Fruit fly (Drosophila melanogaster): ENCODE measurements around the gene Pdha.
A peak's percentile ranks its signal among the peaks of the same experiment; 100 is the strongest.

Pdha gene

dm6 chrX:4679813-4680381 lies 22.2 kb upstream of the Pdha start (continued):
- peak; percentile 43 for TF ChIP-seq Hmx (GFP tag; optimal IDR thresholded peaks at IDR 0.05)
- peak; percentile 72 for TF ChIP-seq CG32532 (GFP tag; IDR thresholded peaks at IDR 0.05)
- no peak for TF ChIP-seq CG4854 (GFP tag; optimal IDR thresholded peaks at IDR 0.05)
- peak; percentile 52; the same call in 2 of the 3 replicates for TF ChIP-seq CG34422 (GFP tag; IDR thresholded peaks at IDR 0.05)
- peak; percentile 51; the same call in 1 of the 2 replicates for TF ChIP-seq CG9932 (GFP tag; IDR thresholded peaks at IDR 0.05)
- TF ChIP-seq mam (GFP tag; optimal IDR thresholded peaks at IDR 0.05): peak; percentile 55
- peak; percentile 20 for TF ChIP-seq vfl (GFP tag; optimal IDR thresholded peaks at IDR 0.05)
- peak; percentile 20 for TF ChIP-seq Sry-δ (GFP tag; optimal IDR thresholded peaks at IDR 0.05)
- no peak for TF ChIP-seq gfzf (GFP tag; optimal IDR thresholded peaks at IDR 0.05)
- TF ChIP-seq CG7271 (tag; optimal IDR thresholded peaks at IDR 0.05): no peak
- peak; percentile 90 for TF ChIP-seq zf30C (GFP tag; optimal IDR thresholded peaks at IDR 0.05)
- peak; percentile 50 for TF ChIP-seq CG3281 (GFP tag; optimal IDR thresholded peaks at IDR 0.05)
- peak; percentile 57; the same call in 2 of the 3 replicates for TF ChIP-seq B-H1 (GFP tag; IDR thresholded peaks at IDR 0.05)
- no peak for TF ChIP-seq mld (GFP tag; IDR thresholded peaks at IDR 0.05; ENCODE audit: partially characterized antibody)
- peak; percentile 36 for TF ChIP-seq Side (GFP tag; optimal IDR thresholded peaks at IDR 0.05)
- peak; percentile 3 for TF ChIP-seq gcm (GFP tag; optimal IDR thresholded peaks at IDR 0.05)
- peak; percentile 18 for TF ChIP-seq CG15514 (GFP tag; optimal IDR thresholded peaks at IDR 0.05)
- peak; percentile 36 for TF ChIP-seq Ssrp (tag; optimal IDR thresholded peaks at IDR 0.05)
- TF ChIP-seq row (GFP tag; IDR thresholded peaks at IDR 0.05): peak; percentile 71; the same call in 2 of the 3 replicates
- peak; percentile 69 for TF ChIP-seq CG17328 (GFP tag; IDR thresholded peaks at IDR 0.05)
- TF ChIP-seq CG11247 (GFP tag; IDR thresholded peaks at IDR 0.05): no peak
- no peak for TF ChIP-seq CG13287 (GFP tag; IDR thresholded peaks at IDR 0.05; ENCODE audit: partially characterized antibody)
- TF ChIP-seq CG8359 (GFP tag; optimal IDR thresholded peaks at IDR 0.05; ENCODE audit: borderline replicate concordance): no peak
- TF ChIP-seq bigmax (GFP tag; optimal IDR thresholded peaks at IDR 0.05): no peak
- peak; percentile 9 for TF ChIP-seq disco-r (GFP tag; optimal IDR thresholded peaks at IDR 0.05)
- peak; percentile 37 for TF ChIP-seq D19B (GFP tag; optimal IDR thresholded peaks at IDR 0.05)
- peak; percentile 73 for TF ChIP-seq Myb (GFP tag; optimal IDR thresholded peaks at IDR 0.05)
- 0 out of 2 replicates have a peak, but pooled peaks have one; percentile 36 for TF ChIP-seq stc (GFP tag; IDR thresholded peaks at IDR 0.05)
- peak; percentile 63 for TF ChIP-seq Rfx (GFP tag; IDR thresholded peaks at IDR 0.05)
- no peak for TF ChIP-seq CG13894 (tag; optimal IDR thresholded peaks at IDR 0.05)
- TF ChIP-seq CG10654 (GFP tag; optimal IDR thresholded peaks at IDR 0.05): peak; percentile 21
- TF ChIP-seq dan (GFP tag; IDR thresholded peaks at IDR 0.05): no peak
- TF ChIP-seq Chrac-16 (GFP tag; optimal IDR thresholded peaks at IDR 0.05): peak; percentile 59
- TF ChIP-seq bbx (GFP tag; IDR thresholded peaks at IDR 0.05; ENCODE audit: partially characterized antibody): no peak
- no peak for TF ChIP-seq ro (GFP tag; IDR thresholded peaks at IDR 0.05)
- TF ChIP-seq ttk (GFP tag; IDR thresholded peaks at IDR 0.05): no peak
- TF ChIP-seq ash1 (GFP tag; optimal IDR thresholded peaks at IDR 0.05): no peak
- no peak for TF ChIP-seq CG8478 (optimal IDR thresholded peaks at IDR 0.05)
- peak; percentile 22 for TF ChIP-seq pho (GFP tag; optimal IDR thresholded peaks at IDR 0.05)
- peak; percentile 8; the same call in 1 of the 2 replicates for TF ChIP-seq CG14014 (GFP tag; IDR thresholded peaks at IDR 0.05)
- no peak for TF ChIP-seq CG42726 (GFP tag; IDR thresholded peaks at IDR 0.05; ENCODE audit: partially characterized antibody)
- peak; percentile 35 for TF ChIP-seq Max (GFP tag; optimal IDR thresholded peaks at IDR 0.05)
- peak; percentile 44 for TF ChIP-seq CG18476 (GFP tag; optimal IDR thresholded peaks at IDR 0.05)
- peak; percentile 10 for TF ChIP-seq nau (GFP tag; optimal IDR thresholded peaks at IDR 0.05)
- no peak for TF ChIP-seq z (GFP tag; IDR thresholded peaks at IDR 0.05)
- TF ChIP-seq CG2199 (GFP tag; IDR thresholded peaks at IDR 0.05): no peak
- peak; percentile 38; the same call in 1 of the 2 replicates for TF ChIP-seq E2f1 (GFP tag; IDR thresholded peaks at IDR 0.05)
- peak; percentile 1 for TF ChIP-seq CG3407 (GFP tag; optimal IDR thresholded peaks at IDR 0.05)
- TF ChIP-seq schlank (tag; optimal IDR thresholded peaks at IDR 0.05): no peak
- TF ChIP-seq nom (GFP tag; optimal IDR thresholded peaks at IDR 0.05): no peak
